Worm (Caenorhabditis elegans) whole organism, midembryonic: ENCODE measurements around the gene ZK418.11.

Source experiments
- T22C8.4 ChIP-seq: fragments of 200-800 bp; sonication (Bioruptor generic); IDR thresholded peaks from 2 replicates; pipeline ENCODE4 v1.3.6; 2022; ENCODE audit warnings: missing genetic modification characterization, missing compliant biosample characterization
- cog-1 ChIP-seq: sonication (generic microtip); optimal IDR thresholded peaks from 2 replicates; lab custom pipeline; 2016; ENCODE audit warnings: missing genetic modification characterization, missing compliant biosample characterization
- flt-1 ChIP-seq: fragments of 200-800 bp; sonication (Bioruptor generic); IDR thresholded peaks from 2 replicates; pipeline ENCODE4 v1.3.6; 2022; ENCODE audit warnings: missing genetic modification characterization, missing compliant biosample characterization
- klf-2 ChIP-seq: fragments of 200-800 bp; sonication (Bioruptor generic); conservative IDR thresholded peaks from 2 replicates; pipeline ENCODE4 v1.3.6; 2022; ENCODE audit warnings: missing genetic modification reagents, missing genetic modification characterization, missing compliant biosample characterization
- med-1 ChIP-seq: sonication (generic microtip); optimal IDR thresholded peaks from 2 replicates; lab custom pipeline; 2017; ENCODE audit warnings: missing genetic modification characterization, mild to moderate bottlenecking, missing compliant biosample characterization, antibody characterized with exemption, missing genetic modification reagents; ENCODE audit not compliant: insufficient read depth
- ref-1 ChIP-seq: fragments of 200-800 bp; sonication (Bioruptor generic); conservative IDR thresholded peaks from 2 replicates; pipeline ENCODE4 v1.3.6; 2022; ENCODE audit warnings: missing genetic modification reagents, missing genetic modification characterization, missing compliant biosample characterization
- tab-1 ChIP-seq: fragments of 200-800 bp; sonication (Bioruptor generic); IDR thresholded peaks from 2 replicates; pipeline ENCODE4 v1.3.6; 2022; ENCODE audit warnings: missing genetic modification characterization, missing compliant biosample characterization
- ztf-23 ChIP-seq: fragments of 200-800 bp; sonication (Bioruptor generic); IDR thresholded peaks from 2 replicates; pipeline ENCODE4 v1.3.6; 2022; ENCODE audit warnings: missing genetic modification reagents, missing genetic modification characterization, missing compliant biosample characterization
- ztf-29 ChIP-seq: fragments of 200-800 bp; sonication (Bioruptor generic); IDR thresholded peaks from 2 replicates; pipeline ENCODE4 v1.3.6; 2022; ENCODE audit warnings: missing genetic modification reagents, missing genetic modification characterization, missing compliant biosample characterization

ZK418.11 gene

DNA sequence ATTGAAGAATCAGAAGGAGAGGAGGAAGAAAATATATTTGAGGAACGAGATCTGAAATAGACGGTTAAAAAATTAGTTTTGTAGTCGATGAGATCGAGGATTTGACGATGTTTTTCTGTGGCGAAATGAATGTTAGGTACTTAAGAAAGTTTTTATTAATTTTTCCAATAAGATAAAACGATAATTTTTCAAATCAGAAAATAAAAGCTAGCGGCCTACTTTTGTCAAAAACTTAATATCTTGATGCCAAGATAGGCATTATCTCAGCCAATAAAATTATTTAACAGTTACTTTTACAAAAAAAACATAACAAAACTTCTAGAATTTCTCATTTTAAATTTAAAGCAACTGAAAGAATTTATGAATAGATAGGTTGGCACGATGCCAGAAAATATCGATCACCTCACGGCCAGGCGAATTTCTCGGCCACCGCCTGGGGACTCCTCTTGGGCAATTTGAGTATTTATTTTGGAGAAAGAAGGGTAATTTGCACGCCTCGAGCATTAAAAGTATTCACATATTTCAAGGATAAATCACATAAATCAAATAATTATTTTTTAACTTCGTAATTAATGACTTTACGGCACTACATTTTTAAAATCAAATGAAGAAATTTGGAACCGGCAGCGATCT, 12.3 kb upstream of the ZK418.11 start, which contains the start of gene fubl-2:
Gene fubl-2 (minus strand): TSS at position 51 of the 633 bp plus-strand sequence.
- TF ChIP-seq ref-1 (GFP tag; lab: Robert Waterston, UW): no peak
- TF ChIP-seq ztf-23 (GFP tag; lab: Robert Waterston, UW): 0 out of 2 replicates have a peak, but pooled peaks have one; percentile 27

- no peak for TF ChIP-seq klf-2 (GFP tag; lab: Robert Waterston, UW)
- no peak for TF ChIP-seq tab-1 (GFP tag; lab: Robert Waterston, UW)
- no peak for TF ChIP-seq ztf-23 (GFP tag; lab: Robert Waterston, UW)
- no peak for TF ChIP-seq ref-1 (GFP tag; lab: Robert Waterston, UW)
- TF ChIP-seq ztf-29 (GFP tag; lab: Robert Waterston, UW): no peak
- no peak for TF ChIP-seq med-1 (GFP tag; lab: Kevin White, UChicago)
- no peak for TF ChIP-seq cog-1 (tag; lab: Kevin White, UChicago)
- TF ChIP-seq flt-1: no peak
- TF ChIP-seq T22C8.4 (GFP tag; lab: Robert Waterston, UW): no peak
Measured at ce11 chrIII:7090545-7090944, 9.5 kb upstream of the ZK418.11 start, which contains the start of gene ZK418.10. TSS of gene ZK418.10 (minus strand) at chrIII:7090692.

DNA sequence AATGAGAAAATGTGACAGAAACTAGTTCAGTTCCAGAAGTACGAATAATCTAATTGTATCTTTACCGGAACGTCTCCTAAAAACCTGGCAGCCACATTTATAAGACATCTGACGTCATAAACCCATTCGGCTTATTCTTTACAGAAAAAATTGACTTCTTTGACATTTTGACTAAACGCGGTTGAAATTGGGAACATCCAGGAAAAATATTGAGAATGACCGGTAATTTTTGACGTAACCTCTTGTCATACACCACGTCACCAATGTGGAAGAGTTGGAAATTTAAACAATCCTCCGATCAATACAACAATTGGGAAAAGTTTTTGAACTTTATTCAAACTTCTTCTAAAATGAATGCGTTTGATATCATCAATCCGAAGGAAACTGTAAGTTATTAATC, 9.0 kb upstream of the ZK418.11 start, which contains the start of gene ZK418.2:
Gene ZK418.2 (plus strand): TSS at position 301 of the 400 bp plus-strand sequence.
- TF ChIP-seq ref-1 (GFP tag; lab: Robert Waterston, UW) (no peak), ztf-23 (GFP tag; lab: Robert Waterston, UW) (no peak), cog-1 (tag; lab: Kevin White, UChicago) (no peak), flt-1 (no peak), med-1 (GFP tag; lab: Kevin White, UChicago) (no peak), ztf-29 (GFP tag; lab: Robert Waterston, UW) (no peak), klf-2 (GFP tag; lab: Robert Waterston, UW) (no peak)

ce11 chrIII:7095156-7095555, 4.9 kb upstream of the ZK418.11 start, which contains the start of gene nhr-9:
TSS of gene nhr-9 (plus strand) at chrIII:7095462.
- TF ChIP-seq cog-1 (tag; lab: Kevin White, UChicago) (no peak), flt-1 (no peak), T22C8.4 (GFP tag; lab: Robert Waterston, UW) (no peak), klf-2 (GFP tag; lab: Robert Waterston, UW) (no peak), med-1 (GFP tag; lab: Kevin White, UChicago) (no peak), ref-1 (GFP tag; lab: Robert Waterston, UW) (no peak), ztf-29 (GFP tag; lab: Robert Waterston, UW) (no peak), ztf-23 (GFP tag; lab: Robert Waterston, UW) (no peak), tab-1 (GFP tag; lab: Robert Waterston, UW) (no peak)

- TF ChIP-seq T22C8.4 (GFP tag; lab: Robert Waterston, UW): no peak
- no peak for TF ChIP-seq ztf-29 (GFP tag; lab: Robert Waterston, UW)
- TF ChIP-seq klf-2 (GFP tag; lab: Robert Waterston, UW): no peak
- no peak for TF ChIP-seq flt-1
- no peak for TF ChIP-seq tab-1 (GFP tag; lab: Robert Waterston, UW)
- no peak for TF ChIP-seq ztf-23 (GFP tag; lab: Robert Waterston, UW)
- no peak for TF ChIP-seq cog-1 (tag; lab: Kevin White, UChicago)
- TF ChIP-seq ref-1 (GFP tag; lab: Robert Waterston, UW): no peak
- no peak for TF ChIP-seq med-1 (GFP tag; lab: Kevin White, UChicago)
Measured at ce11 chrIII:7096481-7096880, 3.6 kb upstream of the ZK418.11 start.

DNA sequence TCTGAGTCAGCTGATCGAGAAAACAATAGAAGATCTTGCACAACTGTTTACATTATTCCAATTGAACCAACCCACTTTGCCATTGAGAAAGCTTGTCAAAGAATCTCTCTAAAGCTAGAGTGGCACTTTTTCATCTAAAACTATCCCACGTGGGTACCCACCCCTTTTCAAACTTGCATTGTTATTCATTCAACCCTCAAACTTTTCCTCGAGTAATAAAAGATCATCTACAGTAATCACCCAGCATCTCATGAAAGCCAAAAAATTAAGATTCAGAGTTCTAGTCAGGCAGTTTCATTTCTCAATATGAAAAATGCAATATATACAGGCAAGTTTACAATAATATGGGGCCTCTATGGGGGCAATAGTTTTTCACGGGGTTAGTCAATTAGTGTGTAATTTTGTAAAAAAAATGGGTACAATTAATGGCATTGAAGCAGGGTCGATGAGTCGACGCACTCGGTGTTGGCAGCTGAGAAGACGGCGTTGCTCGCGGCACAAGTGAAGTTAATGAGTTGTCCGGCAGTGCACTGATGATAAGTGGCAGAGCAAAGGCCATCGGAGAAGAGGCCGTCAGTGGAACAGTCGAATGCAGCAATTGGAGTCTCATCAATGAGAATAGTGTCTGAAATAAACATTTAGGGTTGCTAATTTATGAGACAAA, 1.9 kb downstream of the ZK418.11 start:
- TF ChIP-seq ztf-29 (GFP tag; lab: Robert Waterston, UW) (no peak), T22C8.4 (GFP tag; lab: Robert Waterston, UW) (no peak), cog-1 (tag; lab: Kevin White, UChicago) (no peak), tab-1 (GFP tag; lab: Robert Waterston, UW) (no peak), med-1 (GFP tag; lab: Kevin White, UChicago) (no peak), flt-1 (no peak), klf-2 (GFP tag; lab: Robert Waterston, UW) (no peak), ztf-23 (GFP tag; lab: Robert Waterston, UW) (no peak), ref-1 (GFP tag; lab: Robert Waterston, UW) (no peak)

DNA sequence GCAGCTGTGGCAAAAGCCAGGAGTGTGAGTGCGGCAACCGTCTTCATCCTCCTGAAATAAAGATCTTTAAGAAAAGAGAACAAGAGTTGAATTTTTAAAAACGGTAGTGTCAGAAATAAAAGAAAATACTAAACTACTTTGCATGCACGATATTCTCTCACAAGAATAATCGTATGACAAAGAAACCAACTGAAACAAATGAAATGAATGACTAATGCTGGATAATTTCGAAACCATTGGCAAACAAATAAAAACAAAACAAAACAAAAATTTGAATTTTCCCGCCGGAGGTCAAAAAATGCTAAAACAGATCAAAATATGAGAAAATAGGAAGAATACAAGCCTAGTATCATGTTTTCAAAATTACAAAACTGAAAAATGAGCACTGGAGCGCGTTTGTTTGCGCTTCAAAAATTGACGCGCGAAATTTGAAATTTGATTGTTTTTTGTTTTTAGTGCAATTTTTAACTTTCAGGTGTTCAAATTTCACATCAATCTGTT, 3.9 kb downstream of the ZK418.11 start, which contains the start of gene cpg-2:
Gene cpg-2 (minus strand): TSS at position 51 of the 501 bp plus-strand sequence.
- TF ChIP-seq ref-1 (GFP tag; lab: Robert Waterston, UW) (no peak), tab-1 (GFP tag; lab: Robert Waterston, UW) (no peak), cog-1 (tag; lab: Kevin White, UChicago) (no peak), klf-2 (GFP tag; lab: Robert Waterston, UW) (no peak), T22C8.4 (GFP tag; lab: Robert Waterston, UW) (no peak), ztf-23 (GFP tag; lab: Robert Waterston, UW) (no peak), med-1 (GFP tag; lab: Kevin White, UChicago) (no peak), ztf-29 (GFP tag; lab: Robert Waterston, UW) (no peak), flt-1 (no peak)

DNA sequence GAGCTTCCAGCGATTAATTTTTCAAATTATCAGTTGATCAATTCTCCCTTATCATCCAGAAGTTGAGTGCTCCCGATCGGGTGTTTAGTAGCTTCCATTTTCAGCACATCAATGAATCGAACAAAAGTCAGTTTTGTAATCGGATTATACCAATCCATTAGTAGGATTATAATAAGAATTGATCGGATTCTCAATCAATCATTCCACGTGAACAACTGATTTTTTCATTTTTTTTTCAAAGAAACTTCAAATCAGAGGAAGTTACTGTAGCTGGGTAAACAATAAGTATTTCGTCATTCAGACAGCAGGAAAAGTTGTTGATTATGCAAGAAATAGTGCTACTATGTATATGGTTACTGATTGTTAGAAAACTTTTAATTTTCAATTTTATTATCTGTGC, 6.8 kb downstream of the ZK418.11 start:
- TF ChIP-seq ztf-23 (GFP tag; lab: Robert Waterston, UW) (no peak), cog-1 (tag; lab: Kevin White, UChicago) (no peak), T22C8.4 (GFP tag; lab: Robert Waterston, UW) (no peak), med-1 (GFP tag; lab: Kevin White, UChicago) (no peak), tab-1 (GFP tag; lab: Robert Waterston, UW) (no peak), klf-2 (GFP tag; lab: Robert Waterston, UW) (no peak), flt-1 (no peak), ref-1 (GFP tag; lab: Robert Waterston, UW) (no peak), ztf-29 (GFP tag; lab: Robert Waterston, UW) (no peak)
